Worm (Caenorhabditis elegans) whole organism, L2 larva: Measurements from ENCODE around the gene srg-62.

Source experiments
- Y55F3AM.14 ChIP-seq: fragments of 200-800 bp; sonication (Bioruptor generic); optimal IDR thresholded peaks from 2 replicates; lab custom pipeline; 2018; ENCODE audit warnings: mild to moderate bottlenecking, missing genetic modification characterization, missing compliant biosample characterization
- ZK546.5 ChIP-seq: sonication (generic microtip); optimal IDR thresholded peaks from 2 replicates; lab custom pipeline; 2017; ENCODE audit warnings: missing biosample characterization, missing genetic modification characterization
- ceh-16 ChIP-seq: fragments of 150-350 bp; optimal IDR thresholded peaks from 2 replicates; lab custom pipeline; 2014; ENCODE audit warnings: missing biosample characterization, missing genetic modification characterization
- egl-27 ChIP-seq: sonication (generic microtip); optimal IDR thresholded peaks from 3 replicates; lab custom pipeline; 2017; ENCODE audit warnings: missing biosample characterization, missing genetic modification reagents, missing genetic modification characterization
- elt-3 ChIP-seq: sonication (generic microtip); optimal IDR thresholded peaks from 2 replicates; lab custom pipeline; 2017; ENCODE audit warnings: missing biosample characterization, missing genetic modification characterization
- fos-1 ChIP-seq: fragments of 150-350 bp; optimal IDR thresholded peaks from 2 replicates; lab custom pipeline; 2014; ENCODE audit warnings: missing biosample characterization, missing genetic modification characterization
- lsy-2 ChIP-seq, 2 experiments: fragments of 150-350 bp in 1 of 2; sonication (generic microtip) in 1 of 2; optimal IDR thresholded peaks; 2 replicates each; lab custom pipeline; 2014 to 2017; ENCODE audit warnings: missing biosample characterization in 2 of 2, missing genetic modification characterization in 2 of 2
- nhr-12 ChIP-seq: fragments of 150-350 bp; optimal IDR thresholded peaks from 2 replicates; lab custom pipeline; 2014; ENCODE audit warnings: missing biosample characterization, missing genetic modification characterization
- nhr-21 ChIP-seq: fragments of 150-350 bp; optimal IDR thresholded peaks from 2 replicates; lab custom pipeline; 2014; ENCODE audit warnings: missing biosample characterization, missing genetic modification characterization
- nhr-237 ChIP-seq: fragments of 150-350 bp; optimal IDR thresholded peaks from 2 replicates; lab custom pipeline; 2014; ENCODE audit warnings: missing biosample characterization, missing genetic modification characterization
- nhr-25 ChIP-seq: fragments of 150-350 bp; sonication (generic microtip); optimal IDR thresholded peaks from 3 replicates; lab custom pipeline; 2014; ENCODE audit warnings: missing biosample characterization, missing genetic modification characterization
- unc-62 ChIP-seq: fragments of 150-350 bp; optimal IDR thresholded peaks from 2 replicates; lab custom pipeline; 2014; ENCODE audit warnings: missing biosample characterization, missing genetic modification reagents, missing genetic modification characterization
- ztf-11 ChIP-seq: sonication (generic microtip); optimal IDR thresholded peaks from 2 replicates; lab custom pipeline; 2017; ENCODE audit warnings: missing biosample characterization, missing genetic modification characterization

DNA sequence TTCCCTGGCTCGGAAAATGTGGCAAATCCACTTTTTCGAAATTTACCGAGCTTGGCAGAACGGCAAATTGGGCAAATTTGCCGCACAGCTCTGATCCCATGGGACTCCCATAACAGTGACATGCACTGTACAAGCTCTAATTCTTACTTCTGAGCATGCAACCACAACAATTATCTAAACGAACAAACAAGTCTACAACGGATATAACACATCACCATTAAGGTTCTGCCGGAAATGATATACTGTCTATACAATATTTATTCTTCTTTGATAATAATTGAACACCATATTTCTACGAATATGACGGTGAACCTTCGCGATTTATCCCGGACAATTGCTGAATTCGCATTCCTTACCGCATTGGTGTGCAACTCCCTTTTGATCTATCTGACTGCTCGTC lies 14.0 kb downstream of the srg-62 start, which contains the start of gene str-33:
- TF ChIP-seq nhr-237, result no peak
- TF ChIP-seq ZK546.5 (tag; lab: Kevin White, UChicago), result no peak
- no peak for TF ChIP-seq lsy-2 (tag; optimal IDR thresholded peaks at IDR 0.05; lab: Kevin White, UChicago)
- no peak for TF ChIP-seq fos-1 (tag; lab: Kevin White, UChicago)
- no peak for TF ChIP-seq elt-3 (tag; lab: Kevin White, UChicago)
- TF ChIP-seq nhr-12 (tag; lab: Kevin White, UChicago), result no peak
- no peak for TF ChIP-seq egl-27 (tag; lab: Kevin White, UChicago)
- TF ChIP-seq nhr-25 (tag; lab: Kevin White, UChicago), result no peak
- no peak for TF ChIP-seq ceh-16 (tag; lab: Kevin White, UChicago)
- TF ChIP-seq ztf-11, result no peak
- no peak for TF ChIP-seq unc-62 (GFP tag; lab: Kevin White, UChicago)
- no peak for TF ChIP-seq nhr-21 (tag; lab: Kevin White, UChicago)
- no peak for TF ChIP-seq Y55F3AM.14 (GFP tag; lab: Kevin White, UChicago)
